Worm (Caenorhabditis elegans): ENCODE measurements around the gene nspb-7.

ce11 chrII:14610492-14611142 lies 32.5 kb downstream of the nspb-7 start:
- no peak for TF ChIP-seq lin-29 (GFP tag; IDR thresholded peaks at IDR 0.05)
- TF ChIP-seq unc-130 (GFP tag; optimal IDR thresholded peaks at IDR 0.05) = no peak
- TF ChIP-seq pha-4 (GFP tag; IDR thresholded peaks at IDR 0.05) = no peak
- no peak for TF ChIP-seq pha-4 (tag; optimal IDR thresholded peaks at IDR 0.05)
